Worm (Caenorhabditis elegans) whole organism, early embryonic: ENCODE results near the gene R06F6.8.

Experiments used
- B0310.2 ChIP-seq: sonication (generic microtip); optimal IDR thresholded peaks from 2 replicates; lab custom pipeline; 2016; ENCODE audit warnings: mild to moderate bottlenecking, missing genetic modification characterization, missing compliant biosample characterization
- F13C5.2 ChIP-seq: sonication (generic microtip); optimal IDR thresholded peaks from 2 replicates; lab custom pipeline; 2017; ENCODE audit warnings: mild to moderate bottlenecking, missing genetic modification characterization, inconsistent platforms, missing compliant biosample characterization
- aly-1 ChIP-seq: sonication (generic microtip); optimal IDR thresholded peaks from 2 replicates; lab custom pipeline; 2016; ENCODE audit warnings: missing genetic modification characterization, missing compliant biosample characterization
- ama-1 ChIP-seq: fragments of 150-350 bp; optimal IDR thresholded peaks from 2 replicates; lab custom pipeline; 2014
- ceh-13 ChIP-seq: fragments of 200-800 bp; sonication (Bioruptor generic); optimal IDR thresholded peaks from 2 replicates; lab custom pipeline; 2018; ENCODE audit warnings: mild to moderate bottlenecking, missing genetic modification characterization, missing compliant biosample characterization
- ceh-36 ChIP-seq: sonication (generic microtip); optimal IDR thresholded peaks from 2 replicates; lab custom pipeline; 2016; ENCODE audit warnings: missing genetic modification characterization, inconsistent platforms, missing compliant biosample characterization
- ets-7 ChIP-seq: sonication (generic microtip); optimal IDR thresholded peaks from 2 replicates; lab custom pipeline; 2016; ENCODE audit warnings: missing genotype, missing genetic modification characterization, missing compliant biosample characterization
- flt-1 ChIP-seq: fragments of 200-800 bp; sonication (Bioruptor generic); IDR thresholded peaks from 2 replicates; pipeline ENCODE4 v1.3.6; 2022; ENCODE audit warnings: missing genetic modification characterization, missing compliant biosample characterization
- hmbx-1 ChIP-seq: sonication (generic microtip); optimal IDR thresholded peaks from 2 replicates; lab custom pipeline; 2016; ENCODE audit warnings: mild to moderate bottlenecking, missing genetic modification characterization, missing compliant biosample characterization
- hmg-4 ChIP-seq: fragments of 200-800 bp; sonication (Bioruptor generic); optimal IDR thresholded peaks from 2 replicates; lab custom pipeline; 2018; ENCODE audit warnings: mild to moderate bottlenecking, missing genetic modification characterization, missing compliant biosample characterization
- hnd-1 ChIP-seq: sonication (generic microtip); optimal IDR thresholded peaks from 2 replicates; lab custom pipeline; 2016; ENCODE audit warnings: missing genetic modification characterization, missing compliant biosample characterization
- pes-1 ChIP-seq: fragments of 200-800 bp; sonication (Bioruptor generic); IDR thresholded peaks from 2 replicates; pipeline ENCODE4 v1.3.6; 2022; ENCODE audit warnings: missing genetic modification reagents, missing genetic modification characterization, missing compliant biosample characterization
- scrt-1 ChIP-seq: fragments of 200-800 bp; sonication (Bioruptor generic); IDR thresholded peaks from 2 replicates; pipeline ENCODE4 v1.3.6; 2022; ENCODE audit warnings: missing genetic modification characterization, missing compliant biosample characterization
- sea-1 ChIP-seq: fragments of 200-800 bp; sonication (Bioruptor generic); conservative IDR thresholded peaks from 2 replicates; pipeline ENCODE4 v1.3.6; 2022; ENCODE audit warnings: missing genetic modification characterization, missing compliant biosample characterization
- tbx-11 ChIP-seq: fragments of 200-800 bp; sonication (Bioruptor generic); IDR thresholded peaks from 2 replicates; pipeline ENCODE4 v1.3.6; 2022; ENCODE audit warnings: missing genetic modification characterization, missing compliant biosample characterization
- tbx-37 ChIP-seq: fragments of 200-800 bp; sonication (Bioruptor generic); conservative IDR thresholded peaks from 2 replicates; pipeline ENCODE4 v1.3.6; 2022; ENCODE audit warnings: missing genetic modification reagents, missing genetic modification characterization, missing compliant biosample characterization
- tra-4 ChIP-seq: sonication (generic microtip); optimal IDR thresholded peaks from 2 replicates; lab custom pipeline; 2017; ENCODE audit warnings: missing genetic modification characterization, missing compliant biosample characterization

Gene R06F6.8

ce11 chrII:10819928-10820423 lies at the start of gene R06F6.8:
R06F6.8 (minus strand) TSS chrII:10819978.
- TF ChIP-seq pes-1 (0 out of 2 replicates have a peak, but pooled peaks have one; percentile 13), sea-1 (GFP tag; lab: Robert Waterston, UW) (no peak), ets-7 (tag; lab: Kevin White, UChicago) (no peak)

- peak; percentile 9; the same call in 1 of the 2 replicates for TF ChIP-seq flt-1 (GFP tag; lab: Robert Waterston, UW)
- TF ChIP-seq F13C5.2 (tag; lab: Kevin White, UChicago), result peak; percentile 88
- 0 out of 2 replicates have a peak, but pooled peaks have one; percentile 17 for TF ChIP-seq sea-1 (GFP tag; lab: Robert Waterston, UW)
- TF ChIP-seq ceh-36 (tag; lab: Kevin White, UChicago), result no peak
- no peak for TF ChIP-seq ama-1 (lab: Kevin White, UChicago)
- peak; percentile 61 for TF ChIP-seq pes-1
- no peak for TF ChIP-seq ets-7 (tag; lab: Kevin White, UChicago)
These were observed 49.0 kb upstream of the R06F6.8 start, which contains the start of the genes gmps-1 and cap-2 for ce11 chrII:10868670-10869246. gmps-1 (minus strand) TSS chrII:10868720. cap-2 (plus strand) TSS chrII:10869196.

- TF ChIP-seq scrt-1 (GFP tag; lab: Robert Waterston, UW) (no peak), flt-1 (GFP tag; lab: Robert Waterston, UW) (no peak), hmbx-1 (no peak), ama-1 (lab: Kevin White, UChicago) (no peak), ets-7 (tag; lab: Kevin White, UChicago) (no peak), hnd-1 (tag; lab: Kevin White, UChicago) (no peak), aly-1 (no peak), pes-1 (no peak)
These were observed 47.4 kb upstream of the R06F6.8 start for ce11 chrII:10867219-10867618.

- TF ChIP-seq ama-1 (lab: Kevin White, UChicago) (no peak), ets-7 (tag; lab: Kevin White, UChicago) (no peak), tbx-11 (GFP tag; lab: Robert Waterston, UW) (no peak), tra-4 (tag; lab: Kevin White, UChicago) (no peak), B0310.2 (tag; lab: Kevin White, UChicago) (no peak), hnd-1 (tag; lab: Kevin White, UChicago) (no peak), scrt-1 (GFP tag; lab: Robert Waterston, UW) (no peak), ceh-13 (GFP tag; lab: Kevin White, UChicago) (no peak), flt-1 (GFP tag; lab: Robert Waterston, UW) (no peak), ceh-36 (tag; lab: Kevin White, UChicago) (no peak), aly-1 (no peak), tbx-37 (GFP tag; lab: Robert Waterston, UW) (no peak), pes-1 (no peak), hmg-4 (no peak), hmbx-1 (no peak), F13C5.2 (tag; lab: Kevin White, UChicago) (no peak), sea-1 (GFP tag; lab: Robert Waterston, UW) (no peak)
These were observed 43.2 kb upstream of the R06F6.8 start for ce11 chrII:10862749-10863656.

ce11 chrII:10861723-10862486 lies 42.1 kb upstream of the R06F6.8 start:
- no peak for TF ChIP-seq tbx-11 (GFP tag; lab: Robert Waterston, UW)
- no peak for TF ChIP-seq flt-1 (GFP tag; lab: Robert Waterston, UW)
- TF ChIP-seq pes-1, result no peak

- TF ChIP-seq hnd-1 (tag; lab: Kevin White, UChicago) (no peak), hmbx-1 (no peak), ets-7 (tag; lab: Kevin White, UChicago) (no peak), ceh-13 (GFP tag; lab: Kevin White, UChicago) (no peak), aly-1 (no peak), tra-4 (tag; lab: Kevin White, UChicago) (no peak), F13C5.2 (tag; lab: Kevin White, UChicago) (no peak), scrt-1 (GFP tag; lab: Robert Waterston, UW) (no peak), ama-1 (lab: Kevin White, UChicago) (no peak)
These were observed 41.5 kb upstream of the R06F6.8 start for ce11 chrII:10861305-10861704.

ce11 chrII:10860840-10861239 lies 41.1 kb upstream of the R06F6.8 start, which contains the start of gene M106.3:
M106.3 (minus strand) TSS chrII:10860909.
- TF ChIP-seq hnd-1 (tag; lab: Kevin White, UChicago), result no peak
- TF ChIP-seq aly-1, result no peak
- no peak for TF ChIP-seq ceh-36 (tag; lab: Kevin White, UChicago)
- TF ChIP-seq hmbx-1, result no peak
- TF ChIP-seq tra-4 (tag; lab: Kevin White, UChicago), result no peak
- no peak for TF ChIP-seq tbx-37 (GFP tag; lab: Robert Waterston, UW)
- no peak for TF ChIP-seq ama-1 (lab: Kevin White, UChicago)
- no peak for TF ChIP-seq sea-1 (GFP tag; lab: Robert Waterston, UW)
- no peak for TF ChIP-seq scrt-1 (GFP tag; lab: Robert Waterston, UW)
- no peak for TF ChIP-seq ets-7 (tag; lab: Kevin White, UChicago)
- TF ChIP-seq hmg-4, result no peak
- TF ChIP-seq flt-1 (GFP tag; lab: Robert Waterston, UW), result no peak
- no peak for TF ChIP-seq tbx-11 (GFP tag; lab: Robert Waterston, UW)
- TF ChIP-seq F13C5.2 (tag; lab: Kevin White, UChicago), result no peak
- TF ChIP-seq ceh-13 (GFP tag; lab: Kevin White, UChicago), result no peak
- no peak for TF ChIP-seq pes-1
- TF ChIP-seq B0310.2 (tag; lab: Kevin White, UChicago), result no peak
